Fruit fly (Drosophila melanogaster) Kc167 (cell line): ENCODE measurements around the gene CG14573.

Experiments
- Myc ChIP-seq: fragments of >200 bp; optimal IDR thresholded peaks from 2 replicates; lab custom pipeline; 2017; ENCODE audit warnings: missing external identifiers
- Sin3A ChIP-seq: fragments of >200 bp; optimal IDR thresholded peaks from 2 replicates; lab custom pipeline; 2018; ENCODE audit warnings: missing external identifiers
- h ChIP-seq: fragments of >200 bp; optimal IDR thresholded peaks from 3 replicates; lab custom pipeline; 2018; ENCODE audit warnings: missing external identifiers
- insv ChIP-seq: fragments of >200 bp; optimal IDR thresholded peaks from 3 replicates; lab custom pipeline; 2018; ENCODE audit warnings: missing external identifiers
- psq ChIP-seq: fragments of >200 bp; optimal IDR thresholded peaks from 2 replicates; lab custom pipeline; 2017; ENCODE audit warnings: missing external identifiers
- ttk ChIP-seq: sonication (Bioruptor generic); optimal IDR thresholded peaks from 2 replicates; lab custom pipeline; 2017; ENCODE audit warnings: missing external identifiers

CG14573 gene

DNA sequence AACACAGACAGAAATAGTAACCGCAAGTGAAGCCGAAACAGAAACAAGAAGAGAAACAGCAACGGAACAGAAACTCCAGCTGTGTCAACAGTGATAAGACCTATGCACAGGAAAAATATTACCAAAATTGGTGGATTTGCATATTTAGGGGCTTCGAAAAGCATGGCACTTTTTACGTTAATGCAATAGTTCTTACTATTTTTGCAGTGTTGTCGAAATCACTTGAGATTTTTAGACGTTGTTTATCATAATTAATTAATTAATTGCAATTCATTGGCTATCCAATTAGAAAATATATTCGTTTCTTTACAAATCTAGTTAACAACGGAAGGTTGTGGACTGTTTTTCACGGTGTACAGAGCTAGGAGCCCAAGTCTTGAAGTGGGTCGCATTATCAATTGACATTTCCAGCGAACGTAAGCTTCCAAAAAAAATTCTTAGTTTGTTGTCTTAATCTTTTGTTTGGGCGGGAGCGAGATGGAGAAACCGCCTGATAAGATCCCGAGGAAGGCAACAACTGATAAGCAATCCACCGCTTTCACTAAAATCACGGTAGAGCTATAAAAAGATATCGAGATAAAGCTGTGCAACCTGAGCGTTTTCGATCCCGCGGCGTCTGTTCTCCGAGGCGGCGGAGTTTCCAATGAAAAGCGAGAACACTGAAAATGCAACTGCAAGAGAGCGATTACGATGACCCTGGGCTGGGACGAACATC lies 6.7 kb upstream of the CG14573 start:
- no peak for TF ChIP-seq insv (lab: Kevin White, UChicago)
- TF ChIP-seq h, result no peak
- no peak for TF ChIP-seq Sin3A (lab: Kevin White, UChicago)
- TF ChIP-seq psq, result no peak
- TF ChIP-seq ttk (lab: Kevin White, UChicago), result no peak
- TF ChIP-seq Myc (lab: Kevin White, UChicago), result no peak

- TF ChIP-seq insv (lab: Kevin White, UChicago), result no peak
Observed at dm6 chr3L:21727728-21728124, 6.2 kb upstream of the CG14573 start.

DNA sequence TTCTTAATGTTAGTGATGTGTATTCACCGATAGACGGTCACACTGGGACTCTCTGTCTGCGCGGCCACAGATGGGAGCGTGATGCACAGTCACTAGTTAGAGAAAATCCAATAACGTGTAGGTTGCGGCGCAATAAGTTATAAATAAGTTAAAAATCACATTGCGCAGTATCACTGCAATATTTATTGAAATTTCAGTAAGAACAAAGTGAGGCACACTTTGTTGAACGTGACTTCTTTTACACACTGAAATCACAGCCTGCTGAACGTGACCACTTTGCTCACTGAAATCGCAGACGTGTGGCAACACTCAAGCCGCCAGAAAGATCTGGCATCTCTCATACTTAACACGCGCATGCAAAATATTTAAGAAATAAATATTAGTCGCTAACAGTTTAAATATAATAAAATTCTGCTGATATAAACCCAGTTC lies 5.3 kb upstream of the CG14573 start, which contains the start of the genes CG11247 and Polr2H:
Gene CG11247, minus strand, starts transcription at position 191 of the 432 bp plus-strand sequence.
Gene Polr2H, plus strand, starts transcription at position 317 of the 432 bp plus-strand sequence.
- no peak for TF ChIP-seq psq
- TF ChIP-seq ttk (lab: Kevin White, UChicago), result no peak
- TF ChIP-seq insv (lab: Kevin White, UChicago), result no peak
- no peak for TF ChIP-seq h
- no peak for TF ChIP-seq Sin3A (lab: Kevin White, UChicago)

DNA sequence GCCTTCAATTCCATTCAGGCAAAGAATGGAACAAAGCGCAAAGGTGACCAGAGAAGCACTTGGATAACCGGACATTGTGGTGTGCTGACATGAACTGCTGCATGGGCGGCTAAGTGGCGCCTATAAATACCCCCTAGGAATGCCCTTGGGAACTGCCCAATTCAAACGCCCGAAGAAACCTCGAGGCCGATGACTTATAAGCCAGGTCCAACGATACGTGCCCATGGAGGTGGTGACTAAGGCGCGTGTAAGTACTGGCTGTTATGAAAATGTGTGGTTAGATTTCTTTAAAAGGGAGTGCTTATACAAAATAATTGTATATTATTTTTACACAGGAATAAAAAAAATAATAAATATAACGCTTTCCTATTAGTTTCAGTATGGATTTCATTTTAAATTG lies 3.5 kb upstream of the CG14573 start, which contains the start of gene CG14570:
Gene CG14570, minus strand, starts transcription at position 101 of the 400 bp plus-strand sequence.
- TF ChIP-seq h, result no peak

DNA sequence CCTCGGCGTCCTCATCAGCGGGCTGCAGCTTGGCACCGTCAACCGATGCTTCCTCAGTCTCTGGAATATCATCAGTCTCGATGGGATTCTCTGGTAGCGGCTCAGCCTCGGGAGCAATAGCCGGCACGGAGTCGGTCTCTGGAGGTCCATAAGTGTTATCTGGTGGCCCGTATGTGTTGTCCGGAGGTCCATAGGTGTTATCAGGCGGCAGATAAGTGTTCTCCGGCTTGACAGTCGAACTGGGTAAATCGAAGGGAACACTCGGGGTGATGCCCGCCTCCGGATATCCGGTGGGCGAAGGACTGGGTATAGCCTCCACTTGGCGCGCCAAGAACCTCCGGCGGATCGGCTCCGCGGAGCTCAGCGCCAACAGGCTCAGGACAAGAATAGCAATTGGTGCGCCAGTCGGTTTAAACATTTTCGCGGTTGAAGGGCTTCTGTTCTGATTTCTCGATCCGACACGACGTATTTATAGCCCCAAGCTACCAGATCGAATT lies 2.7 kb upstream of the CG14573 start, which contains the start of gene CG14569:
Gene CG14569, minus strand, starts transcription at position 447 of the 497 bp plus-strand sequence.
- TF ChIP-seq psq (no peak), Sin3A (lab: Kevin White, UChicago) (no peak), insv (lab: Kevin White, UChicago) (no peak), h (no peak), ttk (lab: Kevin White, UChicago) (no peak), Myc (lab: Kevin White, UChicago) (no peak)

- TF ChIP-seq Myc (lab: Kevin White, UChicago) (no peak), insv (lab: Kevin White, UChicago) (no peak), Sin3A (lab: Kevin White, UChicago) (no peak), ttk (lab: Kevin White, UChicago) (no peak), psq (no peak), h (no peak)
Observed at dm6 chr3L:21733387-21733786, 512 bp upstream of the CG14573 start, which contains the start of gene CG14568. CG14568 (minus strand) TSS chr3L:21733487.

DNA sequence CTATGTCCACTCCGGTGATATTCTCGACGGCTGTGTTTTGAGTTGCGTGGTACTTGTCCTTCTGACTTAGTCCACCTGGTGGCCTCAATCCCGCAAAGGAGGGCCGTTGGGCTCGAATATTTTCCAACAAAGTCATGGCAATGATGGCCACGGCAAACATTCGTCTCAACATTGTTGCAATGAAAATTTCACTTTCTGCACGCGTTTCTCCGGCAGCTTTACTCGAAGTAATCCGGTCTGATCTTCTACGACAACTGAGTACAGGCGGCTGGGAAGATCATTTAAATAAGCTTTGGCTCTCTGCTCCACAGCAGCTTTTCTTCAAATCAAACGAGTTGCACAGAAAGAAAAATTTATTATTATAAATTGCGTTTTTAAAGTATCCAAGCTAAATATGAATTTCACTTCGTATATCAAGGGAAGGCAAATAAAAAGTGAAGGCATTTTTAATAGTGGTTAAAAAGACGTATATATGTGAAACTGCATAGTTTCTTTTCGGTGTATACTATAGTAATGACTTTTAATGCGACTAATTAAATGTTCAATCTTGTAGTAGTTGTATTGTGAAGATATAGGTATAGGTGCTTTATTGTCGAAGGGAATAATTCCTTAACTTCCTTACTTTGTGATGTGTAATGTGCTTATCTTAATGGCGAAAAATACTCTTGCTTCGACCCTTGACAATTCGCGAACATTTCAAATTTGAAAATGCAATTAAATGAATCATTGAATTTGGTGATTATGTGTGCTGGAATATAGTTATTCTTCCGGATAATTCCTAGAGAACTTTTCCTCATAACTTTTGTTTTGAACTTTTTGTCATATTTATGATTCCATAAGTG lies 4.5 kb downstream of the CG14573 start, which contains the start of gene CG14567:
Gene CG14567, minus strand, starts transcription at position 256 of the 842 bp plus-strand sequence.
- TF ChIP-seq h (no peak), Sin3A (lab: Kevin White, UChicago) (no peak), psq (no peak), Myc (lab: Kevin White, UChicago) (no peak), insv (lab: Kevin White, UChicago) (no peak)

DNA sequence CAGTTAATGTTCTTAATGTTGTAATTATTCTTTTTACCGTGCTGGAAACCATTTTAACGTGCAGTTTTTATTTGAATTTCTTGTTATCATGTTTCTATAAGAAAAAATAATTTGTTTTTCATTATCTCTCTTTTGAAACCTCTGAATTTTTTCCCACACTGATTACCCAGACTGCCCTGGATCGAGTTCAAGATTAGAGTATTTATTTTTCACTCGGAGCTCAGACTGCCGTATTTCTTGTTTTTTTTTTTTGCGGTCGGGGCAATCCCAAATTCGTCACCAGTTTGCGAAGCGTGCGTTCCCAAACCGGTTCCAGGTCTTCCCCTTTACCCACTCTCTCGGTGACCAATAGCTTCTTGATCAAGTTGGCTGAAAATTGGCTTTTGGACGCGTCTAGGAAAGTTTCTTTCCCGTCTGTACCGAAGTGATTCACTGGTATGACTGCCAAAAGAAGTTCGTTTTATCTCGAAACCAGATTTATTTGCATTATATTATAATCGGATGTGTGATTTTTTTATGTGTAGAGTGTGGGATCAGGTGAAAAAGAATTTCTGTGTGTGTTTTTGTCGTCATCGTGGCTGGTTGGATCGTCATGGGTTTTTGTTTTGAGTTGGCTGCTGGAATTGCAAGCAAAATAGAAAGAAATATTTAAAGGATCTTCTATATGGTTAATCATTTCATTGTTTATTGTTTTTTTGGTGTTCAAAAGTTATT lies 5.3 kb downstream of the CG14573 start:
- TF ChIP-seq insv (lab: Kevin White, UChicago) (no peak), psq (no peak), h (no peak), Myc (lab: Kevin White, UChicago) (no peak), Sin3A (lab: Kevin White, UChicago) (no peak), ttk (lab: Kevin White, UChicago) (no peak)

DNA sequence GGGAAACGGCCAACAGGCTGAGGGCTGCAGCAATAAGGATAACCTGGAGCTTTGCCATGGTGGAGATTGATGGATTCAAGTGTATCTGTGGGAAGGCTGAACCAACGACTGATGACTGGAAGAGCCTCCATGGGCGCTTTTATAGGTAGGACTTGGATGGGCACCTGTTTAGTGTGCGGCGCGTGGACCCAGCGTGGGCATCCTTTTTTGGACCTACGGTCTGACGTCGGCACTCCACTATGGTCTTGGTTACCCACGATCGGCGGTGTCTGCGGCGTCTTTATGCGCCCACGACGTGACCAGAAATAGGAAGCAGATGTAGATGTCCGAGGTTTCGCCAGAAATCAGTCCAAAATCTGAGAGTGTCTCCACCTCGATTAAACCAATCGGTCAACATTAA lies 6.3 kb downstream of the CG14573 start, which contains the start of gene CG14566:
Gene CG14566, minus strand, starts transcription at position 101 of the 400 bp plus-strand sequence.
- TF ChIP-seq ttk (lab: Kevin White, UChicago) (no peak), Myc (lab: Kevin White, UChicago) (no peak), Sin3A (lab: Kevin White, UChicago) (no peak)

- TF ChIP-seq Sin3A (lab: Kevin White, UChicago), result no peak
- no peak for TF ChIP-seq psq
- TF ChIP-seq ttk (lab: Kevin White, UChicago), result no peak
- TF ChIP-seq h, result no peak
- TF ChIP-seq Myc (lab: Kevin White, UChicago), result no peak
- no peak for TF ChIP-seq insv (lab: Kevin White, UChicago)
Observed at dm6 chr3L:21741234-21741633, 7.3 kb downstream of the CG14573 start, which contains the start of gene CG14572. CG14572 (plus strand) TSS chr3L:21741534.

- TF ChIP-seq Myc (lab: Kevin White, UChicago), result no peak
- no peak for TF ChIP-seq insv (lab: Kevin White, UChicago)
- TF ChIP-seq h, result no peak
- no peak for TF ChIP-seq Sin3A (lab: Kevin White, UChicago)
- no peak for TF ChIP-seq ttk (lab: Kevin White, UChicago)
- TF ChIP-seq psq, result no peak
Observed at dm6 chr3L:21744169-21744568, 10.3 kb downstream of the CG14573 start, which contains the start of gene CG14565. CG14565 (minus strand) TSS chr3L:21744269.
